Worm (Caenorhabditis elegans): ENCODE measurements around the gene K04F1.9.
A peak's percentile ranks its signal among the peaks of the same experiment; 100 is the strongest.

K04F1.9 gene

ce11 chrV:1664921-1665320 lies at the start of gene K04F1.9:
Gene K04F1.9, plus strand, starts transcription at chrV:1665221.
- TF ChIP-seq F10B5.3 (tag; optimal IDR thresholded peaks at IDR 0.05) (no peak), jun-1 (tag; optimal IDR thresholded peaks at IDR 0.05) (no peak), lir-3 (tag; optimal IDR thresholded peaks at IDR 0.05) (no peak), mxl-2 (GFP tag; conservative IDR thresholded peaks at IDR 0.05) (no peak), lim-7 (GFP tag; IDR thresholded peaks at IDR 0.05) (no peak), tra-1 (GFP tag; IDR thresholded peaks at IDR 0.05) (no peak), dve-1 (tag; optimal IDR thresholded peaks at IDR 0.05; ENCODE audit: insufficient read depth) (no peak), pha-4 (GFP tag; IDR thresholded peaks at IDR 0.05) (no peak), pha-4 (tag; optimal IDR thresholded peaks at IDR 0.05) (no peak), Y105C5A.15 (GFP tag; IDR thresholded peaks at IDR 0.05) (no peak)

ce11 chrV:1618760-1619159 lies 46.3 kb upstream of the K04F1.9 start, which contains the start of gene nhr-179:
Gene nhr-179, minus strand, starts transcription at chrV:1618860.
- TF ChIP-seq ces-1 (GFP tag; optimal IDR thresholded peaks at IDR 0.05) = no peak
- no peak for TF ChIP-seq nhr-41 (GFP tag; IDR thresholded peaks at IDR 0.05)
- no peak for TF ChIP-seq spr-1 (tag; optimal IDR thresholded peaks at IDR 0.05)
- no peak for TF ChIP-seq dmd-9 (GFP tag; IDR thresholded peaks at IDR 0.05)
- TF ChIP-seq saeg-2 (GFP tag; IDR thresholded peaks at IDR 0.05) = no peak
- no peak for TF ChIP-seq lin-1 (GFP tag; IDR thresholded peaks at IDR 0.05)

- no peak for TF ChIP-seq pha-4 (GFP tag; IDR thresholded peaks at IDR 0.05)
- TF ChIP-seq pha-4 (tag; optimal IDR thresholded peaks at IDR 0.05) = no peak
- TF ChIP-seq dpl-1 (GFP tag; optimal IDR thresholded peaks at IDR 0.05) = no peak
- peak; percentile 15; the same call in 1 of the 2 replicates for TF ChIP-seq dmd-6 (GFP tag; IDR thresholded peaks at IDR 0.05)
- TF ChIP-seq nhr-111 (GFP tag; optimal IDR thresholded peaks at IDR 0.05) = no peak
- no peak for TF ChIP-seq nhr-76 (tag; optimal IDR thresholded peaks at IDR 0.05)
- TF ChIP-seq zag-1 (tag; optimal IDR thresholded peaks at IDR 0.05) = no peak
- no peak for TF ChIP-seq zip-11 (GFP tag; IDR thresholded peaks at IDR 0.05)
- TF ChIP-seq hmg-1.1 (GFP tag; IDR thresholded peaks at IDR 0.05) = no peak
- TF ChIP-seq zip-2 (tag; optimal IDR thresholded peaks at IDR 0.05) = no peak
- TF ChIP-seq dve-1 (tag; optimal IDR thresholded peaks at IDR 0.05; ENCODE audit: insufficient read depth) = peak; percentile 20
Observed at ce11 chrV:1620537-1620936, 44.5 kb upstream of the K04F1.9 start.

ce11 chrV:1621494-1621893 lies 43.5 kb upstream of the K04F1.9 start, which contains the start of gene nhr-117:
Gene nhr-117, minus strand, starts transcription at chrV:1621520.
- TF ChIP-seq hlh-11 (tag; optimal IDR thresholded peaks at IDR 0.05) (peak; percentile 29), ZK546.5 (tag; optimal IDR thresholded peaks at IDR 0.05) (no peak), hlh-30 (tag; optimal IDR thresholded peaks at IDR 0.05; ENCODE audit: insufficient read depth) (peak; percentile 48), nhr-77 (tag; optimal IDR thresholded peaks at IDR 0.05) (peak; percentile 25), daf-16 (GFP tag; optimal IDR thresholded peaks at IDR 0.05) (no peak), daf-16 (tag; optimal IDR thresholded peaks at IDR 0.05) (peak; percentile 83)

- TF ChIP-seq madf-9 (GFP tag; conservative IDR thresholded peaks at IDR 0.05) = no peak
- peak; percentile 94 for TF ChIP-seq aha-1 (tag)
Observed at ce11 chrV:1623429-1623828, 41.6 kb upstream of the K04F1.9 start.

- TF ChIP-seq mdt-29 (GFP tag; IDR thresholded peaks at IDR 0.05) = no peak
- TF ChIP-seq nhr-11 (tag; optimal IDR thresholded peaks at IDR 0.05) = no peak
- TF ChIP-seq pqm-1 (tag; optimal IDR thresholded peaks at IDR 0.05) = no peak
- TF ChIP-seq dve-1 (tag; optimal IDR thresholded peaks at IDR 0.05; ENCODE audit: insufficient read depth) = peak; percentile 33
- no peak for TF ChIP-seq F10B5.3 (tag; optimal IDR thresholded peaks at IDR 0.05)
- TF ChIP-seq daf-12 (tag; optimal IDR thresholded peaks at IDR 0.05) = no peak
- no peak for TF ChIP-seq daf-16 (GFP tag; optimal IDR thresholded peaks at IDR 0.05)
- TF ChIP-seq daf-16 (tag; optimal IDR thresholded peaks at IDR 0.05) = peak; percentile 47
- TF ChIP-seq unc-62 (GFP tag; optimal IDR thresholded peaks at IDR 0.05 in 1 of 2) = peak in 1 of 2 experiments; percentile 46
- no peak for TF ChIP-seq unc-62 (tag; optimal IDR thresholded peaks at IDR 0.05)
- TF ChIP-seq tag-97 (GFP tag; IDR thresholded peaks at IDR 0.05) = no peak
- TF ChIP-seq tra-1 (GFP tag; IDR thresholded peaks at IDR 0.05) = no peak
- no peak for TF ChIP-seq Y75B8A.6 (GFP tag; IDR thresholded peaks at IDR 0.05)
- TF ChIP-seq nhr-28 (tag; optimal IDR thresholded peaks at IDR 0.05) = peak; percentile 16
- TF ChIP-seq ces-1 (GFP tag; optimal IDR thresholded peaks at IDR 0.05) = no peak
Observed at ce11 chrV:1624340-1624739, 40.7 kb upstream of the K04F1.9 start, which contains the start of gene nhr-110. Gene nhr-110, minus strand, starts transcription at chrV:1624440.

All from whole organism, L4 larva.